Worm (Caenorhabditis elegans): ENCODE results near the gene H17B01.2.

ce11 chrII:1436715-1437114, 33.6 kb upstream of the H17B01.2 start:
- TF ChIP-seq elt-1 (tag; optimal IDR thresholded peaks at IDR 0.05; ENCODE audit: borderline replicate concordance, insufficient read depth) (no peak), mab-5 (tag; optimal IDR thresholded peaks at IDR 0.05) (no peak), unc-39 (tag; optimal IDR thresholded peaks at IDR 0.05) (no peak), lin-13 (tag; optimal IDR thresholded peaks at IDR 0.05) (no peak), mep-1 (tag; optimal IDR thresholded peaks at IDR 0.05) (no peak), snpc-4 (tag; optimal IDR thresholded peaks at IDR 0.05) (no peak), blmp-1 (tag; optimal IDR thresholded peaks at IDR 0.05) (no peak), ceh-43 (GFP tag; optimal IDR thresholded peaks at IDR 0.05) (no peak)

Data from whole organism, mixed stage, embryonic.